Worm (Caenorhabditis elegans) whole organism, L1 larva: ENCODE measurements around the gene F07F6.4.

Experiments used
- aly-2 ChIP-seq: fragments of 150-350 bp; optimal IDR thresholded peaks from 2 replicates; lab custom pipeline; 2014; ENCODE audit warnings: missing biosample characterization, missing genetic modification characterization
- isw-1 ChIP-seq: fragments of 200-800 bp; sonication (Bioruptor generic); IDR thresholded peaks from 2 replicates; pipeline ENCODE4 v1.3.6; 2022; ENCODE audit warnings: missing genetic modification characterization, missing compliant biosample characterization
- nhr-11 ChIP-seq: fragments of 150-350 bp; optimal IDR thresholded peaks from 2 replicates; lab custom pipeline; 2014; ENCODE audit warnings: missing biosample characterization, missing genetic modification characterization
- snpc-4 ChIP-seq: fragments of 150-350 bp; optimal IDR thresholded peaks from 2 replicates; lab custom pipeline; 2014; ENCODE audit warnings: missing biosample characterization, missing genetic modification characterization

ce11 chrII:5412467-5412866 is 16.9 kb downstream of the F07F6.4 start, which contains the start of the genes EEED8.13 and EEED8.18:
- TF ChIP-seq nhr-11 (tag; lab: Kevin White, UChicago) (no peak), aly-2 (tag; lab: Kevin White, UChicago) (no peak), snpc-4 (tag; lab: Kevin White, UChicago) (no peak), isw-1 (GFP tag; lab: Robert Waterston, UW) (no peak)
